Worm (Caenorhabditis elegans): ENCODE results near the gene R07E5.5.

- TF ChIP-seq flt-1 (GFP tag; IDR thresholded peaks at IDR 0.05) (no peak), ama-1 (optimal IDR thresholded peaks at IDR 0.05) (no peak), aly-1 (tag; optimal IDR thresholded peaks at IDR 0.05) (no peak), sea-1 (GFP tag; conservative IDR thresholded peaks at IDR 0.05) (no peak), tra-4 (tag; optimal IDR thresholded peaks at IDR 0.05) (no peak), hmbx-1 (tag; optimal IDR thresholded peaks at IDR 0.05) (no peak), B0310.2 (tag; optimal IDR thresholded peaks at IDR 0.05) (no peak), ceh-36 (tag; optimal IDR thresholded peaks at IDR 0.05) (no peak), ceh-13 (GFP tag; optimal IDR thresholded peaks at IDR 0.05) (no peak), hmg-4 (GFP tag; optimal IDR thresholded peaks at IDR 0.05) (no peak)
Measured at ce11 chrIII:4448029-4448428, 50.8 kb downstream of the R07E5.5 start.

Measured in whole organism, early embryonic.